Fruit fly (Drosophila melanogaster) S2 (cell line): ENCODE data around the gene Lsd-1.

ENCODE experiments used
- CG8478 ChIP-seq: fragments of >200 bp; optimal IDR thresholded peaks from 2 replicates; lab custom pipeline; 2018
- CTCF ChIP-seq, 2 experiments: fragments of >200 bp; optimal IDR thresholded peaks; 2 replicates each; lab custom pipeline; 2018

The Lsd-1 gene

DNA sequence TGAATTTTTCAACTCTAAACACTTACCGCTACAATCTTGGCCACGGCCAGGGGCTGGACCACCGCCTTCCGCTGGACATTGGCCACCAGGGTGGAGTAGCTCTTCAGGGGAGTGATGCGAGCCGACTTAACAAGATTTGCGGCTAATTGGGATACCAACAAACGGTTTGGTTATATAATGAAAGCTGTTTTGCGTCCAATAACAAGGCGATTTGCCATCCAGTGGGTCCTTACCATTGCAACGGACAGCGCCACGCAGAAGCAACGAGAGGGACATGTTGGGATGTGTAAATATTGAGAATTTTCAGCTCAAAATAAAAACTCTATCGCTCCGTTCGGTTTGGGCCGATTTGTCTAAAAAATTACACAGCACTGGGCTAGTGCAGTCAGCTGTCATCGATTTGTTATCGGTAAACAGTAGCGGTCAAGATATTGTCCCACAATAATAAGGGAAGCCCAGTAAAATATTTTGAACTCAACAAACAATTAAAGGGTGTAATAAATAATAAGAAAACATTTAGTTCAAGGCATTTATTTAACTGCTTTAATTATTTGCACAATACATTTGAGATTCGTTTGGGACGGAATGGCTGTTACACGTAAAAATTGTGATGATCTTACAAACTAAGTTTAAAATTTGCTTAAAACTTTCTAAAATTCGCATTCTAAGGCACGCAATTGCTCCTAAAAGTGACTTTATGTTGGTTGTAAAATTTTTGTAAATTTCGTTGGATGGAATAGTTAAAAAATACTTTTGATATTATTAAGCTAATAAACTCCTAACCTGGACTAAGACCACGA lies 3.2 kb upstream of the Lsd-1 start, which contains the start of gene SdhD:
SdhD (minus strand) TSS at position 382 of the 800 bp plus-strand sequence.
- no peak for TF ChIP-seq CG8478 (lab: Kevin White, UChicago)
- no peak for TF ChIP-seq CTCF (optimal IDR thresholded peaks at IDR 0.05; lab: Kevin White, UChicago)

DNA sequence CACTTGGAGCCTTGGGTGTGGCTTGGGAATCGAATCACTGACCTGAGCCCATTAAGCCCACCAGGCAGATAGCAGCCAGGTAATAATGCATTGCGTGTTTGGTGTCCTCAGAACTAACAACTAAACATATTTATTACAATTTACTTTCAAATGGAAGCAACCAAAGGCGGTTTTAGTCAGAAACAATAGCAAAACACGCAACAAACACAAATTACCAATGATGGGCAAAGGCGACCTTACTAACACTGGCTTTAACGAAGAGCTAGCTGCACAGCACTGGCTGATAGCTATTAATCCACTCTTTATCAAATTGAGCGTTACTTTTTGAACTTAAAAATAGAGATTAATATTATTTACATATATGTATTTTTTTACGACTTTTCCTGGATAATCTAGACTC lies 642 bp upstream of the Lsd-1 start, which contains the start of gene udt:
udt (minus strand) TSS at position 249 of the 400 bp plus-strand sequence.
- TF ChIP-seq CG8478 (lab: Kevin White, UChicago) (no peak), CTCF (optimal IDR thresholded peaks at IDR 0.05; lab: Kevin White, UChicago) (no peak)

DNA sequence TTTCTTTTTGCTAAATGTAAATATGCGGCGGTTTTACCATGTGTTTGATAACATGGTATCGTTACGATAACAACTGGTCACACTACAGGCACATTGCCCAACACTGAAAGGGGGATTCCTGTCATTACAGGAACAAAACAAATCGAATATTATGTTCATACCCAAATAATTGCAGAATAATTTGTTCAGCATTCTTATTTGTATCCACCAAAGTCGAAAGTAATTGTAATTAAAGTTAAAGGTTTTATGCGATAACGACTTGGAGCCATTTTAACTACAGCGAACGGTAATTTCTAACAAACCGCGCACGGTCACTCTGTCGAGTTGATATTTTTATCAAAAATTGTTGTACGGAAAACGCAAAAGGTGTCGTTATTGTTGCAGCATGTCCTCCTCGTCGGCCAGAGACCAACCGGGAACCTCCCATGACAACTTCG lies 3.8 kb downstream of the Lsd-1 start, which contains the start of the genes CG10214 and CG10375:
CG10214 (minus strand) TSS at position 72 of the 437 bp plus-strand sequence.
CG10375 (plus strand) TSS at position 296 of the 437 bp plus-strand sequence.
- TF ChIP-seq CTCF (optimal IDR thresholded peaks at IDR 0.05; lab: Kevin White, UChicago) (no peak), CG8478 (lab: Kevin White, UChicago) (no peak)

DNA sequence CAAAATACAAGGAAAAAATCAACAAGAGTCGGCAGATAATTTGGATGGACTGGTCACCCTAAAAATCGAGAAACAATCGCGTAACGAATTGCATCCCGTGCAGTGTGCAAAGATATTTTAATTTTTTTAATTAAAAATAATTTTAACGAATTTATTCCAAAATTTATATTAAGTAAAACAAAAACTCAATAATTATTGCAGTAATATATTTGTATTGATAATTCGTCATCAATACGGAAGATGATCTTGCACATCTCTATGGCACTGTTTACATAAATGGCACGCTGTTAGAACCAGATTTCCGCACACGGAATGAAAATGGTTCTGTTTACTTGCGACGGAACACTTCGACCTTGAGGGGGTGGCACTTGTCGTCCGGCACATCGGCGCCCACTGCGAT lies 9.2 kb downstream of the Lsd-1 start, which contains the start of gene tst:
tst (minus strand) TSS at position 52 of the 400 bp plus-strand sequence.
- no peak for TF ChIP-seq CG8478 (lab: Kevin White, UChicago)
- TF ChIP-seq CTCF (optimal IDR thresholded peaks at IDR 0.05; lab: Kevin White, UChicago): no peak

DNA sequence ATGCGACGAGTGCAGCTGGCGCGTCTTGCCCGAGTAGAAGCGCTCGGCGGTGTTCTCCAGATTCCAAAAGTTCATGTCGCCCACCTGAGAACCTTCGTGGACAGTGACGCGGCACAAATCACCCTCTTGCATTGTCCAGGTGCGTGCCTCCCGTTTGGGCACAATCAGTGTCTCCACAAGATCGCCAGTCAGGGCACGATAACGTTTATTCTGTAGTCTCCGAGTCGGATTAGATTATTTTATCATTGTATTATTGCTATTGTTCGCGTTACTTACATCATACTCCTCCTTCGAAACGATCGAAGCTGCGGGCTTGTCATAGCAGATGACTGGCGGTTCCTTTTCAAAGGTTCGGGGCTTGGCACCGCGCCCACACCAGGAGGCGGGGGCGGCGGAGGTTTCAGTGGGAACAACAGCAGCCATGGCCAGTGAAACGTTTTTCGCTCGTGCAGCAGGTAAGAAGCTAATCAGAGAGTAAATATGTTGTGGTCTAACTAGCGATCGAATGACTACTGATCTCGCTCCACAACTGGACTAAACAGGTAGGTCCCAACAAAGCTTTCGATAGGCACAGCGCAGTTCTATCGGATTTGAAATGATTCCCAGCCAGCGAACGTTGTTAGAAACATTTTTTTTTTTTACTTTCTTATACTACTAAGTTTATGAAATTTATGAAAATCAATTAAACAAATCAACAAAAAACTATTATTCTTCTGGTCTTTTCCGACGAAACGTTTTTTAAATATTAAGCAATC lies 10.1 kb downstream of the Lsd-1 start, which contains the start of gene CG10208:
CG10208 (minus strand) TSS at position 518 of the 755 bp plus-strand sequence.
- TF ChIP-seq CG8478 (lab: Kevin White, UChicago) (no peak), CTCF (optimal IDR thresholded peaks at IDR 0.05; lab: Kevin White, UChicago) (no peak)

DNA sequence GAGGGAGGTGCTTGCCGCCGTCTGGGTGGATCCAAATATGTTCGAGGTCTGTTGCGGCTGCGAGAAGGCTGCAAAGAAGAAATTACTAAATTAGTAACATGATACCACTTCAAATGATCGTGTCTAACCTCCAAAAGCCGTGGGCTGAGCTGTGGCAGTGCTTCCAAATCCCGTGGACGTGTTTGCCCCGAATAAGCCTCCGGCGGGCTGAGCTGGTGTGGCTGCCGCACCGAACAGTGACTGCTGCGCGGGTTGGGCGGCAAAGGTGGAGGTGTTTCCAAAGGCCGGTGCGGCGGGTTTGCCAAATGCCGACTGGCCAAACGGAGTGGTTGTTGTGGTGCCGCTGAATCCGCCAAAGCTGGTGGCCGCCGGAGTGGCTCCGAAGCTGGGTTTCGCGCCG lies 17.1 kb downstream of the Lsd-1 start:
- TF ChIP-seq CTCF (optimal IDR thresholded peaks at IDR 0.05; lab: Kevin White, UChicago): no peak
- no peak for TF ChIP-seq CG8478 (lab: Kevin White, UChicago)

DNA sequence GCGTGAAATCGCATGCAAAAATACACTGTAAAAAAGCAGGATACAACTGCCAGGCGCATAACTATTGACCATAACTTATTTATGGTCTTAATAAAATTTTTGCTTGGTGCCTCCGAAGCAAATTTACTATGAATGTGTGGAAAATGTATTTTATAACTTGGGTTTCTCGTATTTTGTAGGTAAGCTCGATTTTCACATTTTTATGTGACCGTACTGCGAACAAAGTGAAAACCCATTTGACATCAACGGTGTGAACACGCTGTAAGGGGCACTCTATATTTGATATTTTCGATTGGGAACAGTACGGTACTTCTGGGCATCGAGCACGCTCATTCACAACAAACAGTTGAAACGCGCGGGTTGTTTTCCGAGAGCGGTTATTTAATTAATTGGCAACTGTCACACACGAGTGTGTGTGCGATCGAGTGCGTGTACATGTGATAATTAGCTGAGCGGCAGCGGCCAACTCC lies 17.8 kb downstream of the Lsd-1 start, which contains the start of the genes Nup98-96 and mbc:
Nup98-96 (minus strand) TSS at position 156 of the 470 bp plus-strand sequence.
mbc (plus strand) TSS at position 300 of the 470 bp plus-strand sequence.
- no peak for TF ChIP-seq CTCF (optimal IDR thresholded peaks at IDR 0.05; lab: Kevin White, UChicago)
- TF ChIP-seq CG8478 (lab: Kevin White, UChicago): no peak

DNA sequence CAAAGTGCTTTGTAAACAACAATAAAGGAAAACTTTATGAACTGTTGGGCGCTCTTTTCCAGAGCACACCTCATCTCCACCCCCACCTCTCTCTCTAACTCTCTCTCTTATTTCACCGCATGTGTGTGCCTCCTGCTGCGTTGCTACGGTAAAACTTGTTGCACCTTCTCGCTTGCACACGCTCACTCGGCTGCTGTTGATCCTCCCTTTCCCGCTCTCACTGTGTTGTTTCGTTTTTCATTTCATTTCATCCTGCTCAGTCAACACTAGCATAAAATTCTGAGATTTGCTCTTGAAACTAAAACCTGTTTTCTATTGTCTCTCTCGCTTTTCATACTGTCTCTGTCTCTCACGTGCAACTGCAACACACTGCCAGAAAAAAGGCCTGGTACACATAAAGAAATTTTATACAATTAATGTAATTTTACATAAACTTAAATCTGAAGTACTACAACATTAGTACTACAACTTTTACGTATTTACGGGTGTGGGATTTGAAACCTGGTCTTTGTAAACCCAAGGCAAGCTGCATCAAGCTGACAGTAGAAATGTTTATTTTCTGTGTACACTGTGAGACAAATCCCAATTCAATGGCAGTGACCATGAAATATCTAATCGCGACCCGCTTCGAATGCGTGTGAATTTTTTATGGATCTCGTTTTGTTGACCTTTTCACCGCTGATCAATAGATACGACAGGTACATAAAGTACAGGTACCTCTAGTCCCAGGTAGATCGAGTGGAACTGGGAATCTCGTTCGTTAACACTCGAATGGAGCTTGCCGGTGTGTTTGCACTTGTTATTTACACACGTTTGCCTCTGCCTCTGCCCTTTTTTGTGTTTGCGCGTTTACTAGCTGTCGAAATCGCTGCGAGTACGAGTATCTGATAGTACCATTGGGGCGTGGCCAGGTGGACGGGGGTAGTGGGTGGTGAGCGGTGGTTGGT lies 19.1 kb downstream of the Lsd-1 start:
- TF ChIP-seq CTCF (optimal IDR thresholded peaks at IDR 0.05; lab: Kevin White, UChicago): no peak
- TF ChIP-seq CG8478 (lab: Kevin White, UChicago): no peak

DNA sequence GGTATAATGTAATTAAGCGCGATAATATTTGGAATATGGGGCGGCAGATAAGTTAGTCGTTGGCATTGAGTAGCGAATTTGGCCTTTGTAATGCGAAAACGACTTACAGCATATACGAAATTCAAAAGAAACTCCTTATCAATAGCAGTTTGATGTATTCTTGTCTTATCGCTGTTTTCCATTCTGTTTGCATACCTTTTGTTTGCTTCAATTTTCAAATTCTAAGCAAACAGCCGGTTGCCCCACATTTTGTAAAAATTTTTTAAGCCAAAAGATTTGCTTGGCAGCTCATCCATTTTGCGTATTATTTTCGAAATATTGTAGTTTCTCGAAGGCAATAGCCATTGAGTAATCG lies 19.7 kb downstream of the Lsd-1 start:
- TF ChIP-seq CG8478 (lab: Kevin White, UChicago): no peak
- TF ChIP-seq CTCF (optimal IDR thresholded peaks at IDR 0.05; lab: Kevin White, UChicago): no peak

DNA sequence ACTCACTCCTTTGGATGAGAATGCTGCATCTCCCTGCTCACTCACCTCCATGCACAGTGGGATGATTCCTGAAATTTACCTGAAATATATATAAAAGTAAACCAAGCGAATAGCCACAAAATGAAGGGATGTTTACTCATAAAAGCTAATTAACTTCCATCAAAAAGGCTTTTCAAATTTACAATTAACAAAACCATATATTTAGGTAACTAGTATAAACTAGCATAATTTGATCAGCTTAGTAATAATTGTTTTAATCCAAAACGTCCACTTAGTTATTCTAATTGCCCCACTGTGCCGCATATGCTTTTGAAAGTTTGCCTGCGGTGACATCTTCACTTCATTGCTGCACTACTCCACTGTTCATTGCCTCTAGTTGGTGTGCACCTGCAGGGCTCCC lies 20.3 kb downstream of the Lsd-1 start:
- TF ChIP-seq CTCF (optimal IDR thresholded peaks at IDR 0.05; lab: Kevin White, UChicago): no peak
- no peak for TF ChIP-seq CG8478 (lab: Kevin White, UChicago)

DNA sequence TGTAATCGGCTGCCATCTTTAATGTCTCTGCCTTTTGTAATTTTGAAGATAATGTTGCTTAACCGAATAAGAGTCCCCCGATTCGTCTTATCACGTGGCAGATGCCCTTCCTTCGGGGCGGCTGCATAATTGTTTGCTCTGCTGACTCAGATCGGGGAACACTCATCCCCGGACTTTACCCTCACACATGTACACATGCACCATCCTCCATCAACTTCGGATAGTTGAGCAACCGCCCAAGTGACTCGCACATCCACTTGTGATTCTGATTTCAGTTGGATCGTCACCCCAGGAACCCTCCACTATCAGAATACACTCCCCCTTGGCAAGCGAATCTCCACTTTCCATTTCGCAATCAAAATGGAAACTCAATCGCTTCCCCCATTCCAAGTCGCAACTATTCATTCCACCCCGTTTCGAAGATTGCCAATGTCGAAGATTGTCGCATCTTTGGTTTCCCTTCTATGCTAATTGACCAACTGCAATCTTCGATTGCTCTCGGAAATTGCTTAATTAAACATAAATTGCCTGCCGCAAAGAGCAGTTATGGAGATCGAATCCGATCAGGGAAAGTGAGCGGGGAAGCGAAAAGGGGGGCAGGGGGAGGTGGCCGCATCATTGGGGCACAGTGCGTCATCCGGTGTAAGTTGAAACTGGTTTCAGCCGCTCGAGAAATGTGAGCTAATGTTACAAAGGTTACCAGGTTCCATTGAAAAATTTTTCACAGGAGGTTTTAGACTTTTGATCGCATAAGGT lies 21.4 kb downstream of the Lsd-1 start:
- TF ChIP-seq CG8478 (lab: Kevin White, UChicago): no peak
- no peak for TF ChIP-seq CTCF (optimal IDR thresholded peaks at IDR 0.05; lab: Kevin White, UChicago)

DNA sequence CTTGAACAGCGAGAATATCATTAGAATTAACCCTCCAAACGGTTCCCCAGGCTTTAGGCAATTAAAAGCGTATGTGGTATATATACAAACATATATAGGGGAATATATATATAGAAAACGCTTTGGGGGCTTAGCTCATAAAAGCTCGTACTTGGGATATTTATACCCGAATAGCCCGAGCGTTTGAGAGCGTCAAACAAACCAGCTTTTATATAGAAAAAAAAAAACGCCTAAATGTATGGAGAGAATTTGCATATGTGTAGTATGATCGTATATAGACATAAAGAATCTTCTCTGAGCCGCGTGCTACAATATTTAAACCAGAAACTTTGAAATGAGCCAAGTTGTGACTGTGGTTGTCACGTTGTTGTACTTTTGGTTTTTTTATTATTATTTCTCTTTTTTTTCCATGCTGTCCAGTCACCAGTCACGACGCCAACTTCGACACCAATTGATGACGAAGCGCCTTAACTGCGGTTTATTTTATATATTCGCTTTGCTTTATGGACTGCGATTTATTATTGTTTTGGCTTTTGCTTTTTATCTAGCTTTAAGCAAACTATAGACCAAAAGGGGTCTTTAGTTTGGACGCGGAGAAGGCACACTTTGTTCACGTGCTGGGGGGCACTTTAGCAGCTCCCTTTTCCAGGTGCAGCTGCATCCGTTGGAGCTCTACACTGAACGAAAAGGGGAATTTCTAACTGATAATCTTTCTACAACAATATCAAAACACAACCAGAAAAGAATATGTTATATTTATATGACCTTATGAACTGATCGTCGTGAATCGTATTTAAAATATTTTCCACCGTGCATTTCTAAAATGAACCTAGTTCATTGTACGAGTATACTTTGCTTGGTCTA lies 23.3 kb downstream of the Lsd-1 start:
- no peak for TF ChIP-seq CTCF (optimal IDR thresholded peaks at IDR 0.05; lab: Kevin White, UChicago)
- TF ChIP-seq CG8478 (lab: Kevin White, UChicago): no peak
